Fruit fly (Drosophila melanogaster): ENCODE measurements around the gene CG13727.

CG13727 gene

dm6 chr3L:17379311-17379710 lies 38.2 kb upstream of the CG13727 start, which contains the start of gene Cad74A (continued):
- TF ChIP-seq ftz-f1 (GFP tag; optimal IDR thresholded peaks at IDR 0.05) (peak; percentile 37), CG8924 (tag; optimal IDR thresholded peaks at IDR 0.05) (peak; percentile 2), danr (GFP tag; IDR thresholded peaks at IDR 0.05) (no peak), CG14441 (GFP tag; IDR thresholded peaks at IDR 0.05) (0 out of 2 replicates have a peak, but pooled peaks have one; percentile 27), Aef1 (GFP tag; IDR thresholded peaks at IDR 0.05) (peak; percentile 12; the same call in 1 of the 3 replicates), BEAF-32 (GFP tag; optimal IDR thresholded peaks at IDR 0.05) (no peak), ac (GFP tag; optimal IDR thresholded peaks at IDR 0.05) (peak; percentile 9), CG42726 (GFP tag; IDR thresholded peaks at IDR 0.05; ENCODE audit: partially characterized antibody) (peak; percentile 39; the same call in 1 of the 2 replicates), CG34224 (GFP tag; IDR thresholded peaks at IDR 0.05; ENCODE audit: partially characterized antibody) (peak; percentile 30; the same call in 2 of the 3 replicates), CG13287 (GFP tag; IDR thresholded peaks at IDR 0.05; ENCODE audit: partially characterized antibody) (peak; percentile 57), aop (GFP tag; IDR thresholded peaks at IDR 0.05) (0 out of 2 replicates have a peak, but pooled peaks have one; percentile 2), lola (GFP tag; optimal IDR thresholded peaks at IDR 0.05) (no peak), so (GFP tag; IDR thresholded peaks at IDR 0.05) (peak; percentile 60; the same call in 2 of the 3 replicates), D (optimal IDR thresholded peaks at IDR 0.05) (peak; percentile 44), D (GFP tag; optimal IDR thresholded peaks at IDR 0.05) (no peak), CG3065 (GFP tag; optimal IDR thresholded peaks at IDR 0.05) (no peak)

dm6 chr3L:17374956-17375621 lies 34.0 kb upstream of the CG13727 start:
- TF ChIP-seq H15 (GFP tag; IDR thresholded peaks at IDR 0.05) = no peak
- TF ChIP-seq Xrp1 (GFP tag; IDR thresholded peaks at IDR 0.05) = 0 out of 2 replicates have a peak, but pooled peaks have one; percentile 13
- TF ChIP-seq cwo (GFP tag; optimal IDR thresholded peaks at IDR 0.05) = no peak
- TF ChIP-seq Fer1 (GFP tag; optimal IDR thresholded peaks at IDR 0.05) = no peak
- no peak for TF ChIP-seq CG10565 (GFP tag; optimal IDR thresholded peaks at IDR 0.05)
- no peak for TF ChIP-seq fd102C (GFP tag; optimal IDR thresholded peaks at IDR 0.05)
- TF ChIP-seq grn (GFP tag; optimal IDR thresholded peaks at IDR 0.05) = peak; percentile 31
- TF ChIP-seq GATAe (GFP tag; conservative IDR thresholded peaks at IDR 0.05) = no peak
- peak; percentile 1 for TF ChIP-seq Sox102F (GFP tag; optimal IDR thresholded peaks at IDR 0.05)
- TF ChIP-seq crol (GFP tag; IDR thresholded peaks at IDR 0.05) = peak; percentile 49
- TF ChIP-seq Ets65A (GFP tag) = peak; percentile 74
- no peak for TF ChIP-seq Six4 (GFP tag; optimal IDR thresholded peaks at IDR 0.05)
- TF ChIP-seq corto (GFP tag; optimal IDR thresholded peaks at IDR 0.05) = no peak
- peak; percentile 15 for TF ChIP-seq nmo (GFP tag; optimal IDR thresholded peaks at IDR 0.05)
- peak; percentile 66 for TF ChIP-seq D19A (tag; optimal IDR thresholded peaks at IDR 0.05)
- peak; percentile 41; the same call in 2 of the 3 replicates for TF ChIP-seq row (GFP tag; IDR thresholded peaks at IDR 0.05)
- TF ChIP-seq crp (GFP tag; optimal IDR thresholded peaks at IDR 0.05) = no peak
- no peak for TF ChIP-seq tio (GFP tag; optimal IDR thresholded peaks at IDR 0.05)
- TF ChIP-seq slp2 (GFP tag; optimal IDR thresholded peaks at IDR 0.05) = no peak
- 0 out of 2 replicates have a peak, but pooled peaks have one; percentile 9 for TF ChIP-seq CG32772 (GFP tag; IDR thresholded peaks at IDR 0.05)
- 0 out of 2 replicates have a peak, but pooled peaks have one; percentile 35 for TF ChIP-seq Drgx (GFP tag; IDR thresholded peaks at IDR 0.05)
- TF ChIP-seq CG9797 (GFP tag; optimal IDR thresholded peaks at IDR 0.05) = no peak
- TF ChIP-seq sqz (GFP tag; optimal IDR thresholded peaks at IDR 0.05) = peak; percentile 20
- no peak for TF ChIP-seq CG16813 (GFP tag; IDR thresholded peaks at IDR 0.05; ENCODE audit: partially characterized antibody)
- no peak for TF ChIP-seq dati (GFP tag; IDR thresholded peaks at IDR 0.05)
- no peak for TF ChIP-seq grau (tag; optimal IDR thresholded peaks at IDR 0.05)
- no peak for TF ChIP-seq CG4424 (GFP tag; optimal IDR thresholded peaks at IDR 0.05)
- no peak for TF ChIP-seq CG8944 (GFP tag; optimal IDR thresholded peaks at IDR 0.05)
- no peak for TF ChIP-seq ems (GFP tag; optimal IDR thresholded peaks at IDR 0.05)
- peak; percentile 5 for TF ChIP-seq CG8388 (GFP tag; optimal IDR thresholded peaks at IDR 0.05)
- no peak for TF ChIP-seq ssp (GFP tag; IDR thresholded peaks at IDR 0.05)
- TF ChIP-seq Blimp-1 (GFP tag; optimal IDR thresholded peaks at IDR 0.05) = peak; percentile 36

All from whole organism, embryonic.